Fruit fly (Drosophila melanogaster) whole organism, embryonic: Measurements from ENCODE around the gene p24-2.

Source experiments
- BtbVII ChIP-seq: fragments of 200-800 bp; sonication (Bioruptor generic); optimal IDR thresholded peaks from 3 replicates; lab custom pipeline; 2017; ENCODE audit warnings: missing biosample characterization, mild to moderate bottlenecking, missing genetic modification characterization
- CG10209 ChIP-seq: fragments of 200-800 bp; sonication (Bioruptor generic); optimal IDR thresholded peaks from 3 replicates; lab custom pipeline; 2017; ENCODE audit warnings: missing biosample characterization, mild to moderate bottlenecking, missing genetic modification characterization, missing genetic modification reagents
- CG1024 ChIP-seq: fragments of 200-800 bp; sonication (Bioruptor generic); IDR thresholded peaks from 2 replicates; pipeline ENCODE4 v1.3.6; 2022; ENCODE audit warnings: missing biosample characterization, missing genetic modification characterization
- CG10366 ChIP-seq: fragments of 200-800 bp; sonication (Bioruptor generic); IDR thresholded peaks from 2 replicates; pipeline ENCODE4 v1.3.6; 2022; ENCODE audit warnings: missing biosample characterization, missing genetic modification characterization
- CG10462 ChIP-seq: fragments of 200-800 bp; sonication (Bioruptor generic); optimal IDR thresholded peaks from 2 replicates; lab custom pipeline; 2016; ENCODE audit warnings: missing biosample characterization, missing genetic modification characterization
- CG10654 ChIP-seq: fragments of 200-800 bp; sonication (Bioruptor generic); optimal IDR thresholded peaks from 2 replicates; lab custom pipeline; 2016; ENCODE audit warnings: missing biosample characterization, missing genetic modification characterization
- CG11093 ChIP-seq: fragments of 200-800 bp; sonication (Bioruptor generic); IDR thresholded peaks from 3 replicates; pipeline ENCODE4 v1.3.6; 2022; ENCODE audit warnings: missing biosample characterization, missing genetic modification characterization
- CG11560 ChIP-seq: fragments of 200-800 bp; sonication (Bioruptor generic); IDR thresholded peaks from 3 replicates; pipeline ENCODE4 v1.3.6; 2022; ENCODE audit warnings: missing biosample characterization, missing genetic modification characterization
- CG11723 ChIP-seq: fragments of 200-800 bp; sonication (Bioruptor generic); optimal IDR thresholded peaks from 2 replicates; lab custom pipeline; 2017; ENCODE audit warnings: missing biosample characterization, mild to moderate bottlenecking, missing genetic modification characterization
- CG12236 ChIP-seq: fragments of 200-800 bp; sonication (Bioruptor generic); optimal IDR thresholded peaks from 2 replicates; lab custom pipeline; 2016; ENCODE audit warnings: missing biosample characterization, missing genetic modification characterization
- CG13296 ChIP-seq: fragments of 200-800 bp; sonication (Bioruptor generic); optimal IDR thresholded peaks from 3 replicates; lab custom pipeline; 2018; ENCODE audit warnings: missing biosample characterization, mild to moderate bottlenecking, missing genetic modification characterization
- CG13775 ChIP-seq: fragments of 200-800 bp; sonication (Bioruptor generic); optimal IDR thresholded peaks from 3 replicates; lab custom pipeline; 2017; ENCODE audit warnings: missing biosample characterization, mild to moderate bottlenecking, missing genetic modification characterization
- CG15073 ChIP-seq: fragments of 200-800 bp; sonication (Bioruptor generic); optimal IDR thresholded peaks from 2 replicates; lab custom pipeline; 2016; ENCODE audit warnings: missing biosample characterization, missing genetic modification characterization
- CG18764 ChIP-seq: fragments of 200-800 bp; sonication (Bioruptor generic); optimal IDR thresholded peaks from 3 replicates; lab custom pipeline; 2016; ENCODE audit warnings: missing biosample characterization, missing genetic modification characterization
- CG2116 ChIP-seq: fragments of 200-800 bp; sonication (Bioruptor generic); optimal IDR thresholded peaks from 3 replicates; lab custom pipeline; 2018; ENCODE audit warnings: missing biosample characterization, mild to moderate bottlenecking, missing genetic modification characterization
- CG30020 ChIP-seq: fragments of 200-800 bp; optimal IDR thresholded peaks from 2 replicates; lab custom pipeline; 2019; ENCODE audit warnings: missing biosample characterization, mild to moderate bottlenecking, missing genetic modification characterization, moderate library complexity
- CG3281 ChIP-seq: fragments of 200-800 bp; sonication (Bioruptor generic); optimal IDR thresholded peaks from 3 replicates; lab custom pipeline; 2017; ENCODE audit warnings: missing biosample characterization, mild to moderate bottlenecking, missing genetic modification characterization
- CG34376 ChIP-seq: fragments of 200-800 bp; sonication (Bioruptor generic); optimal IDR thresholded peaks from 2 replicates; lab custom pipeline; 2018; ENCODE audit warnings: missing biosample characterization, mild to moderate bottlenecking, missing genetic modification characterization
- CG3726 ChIP-seq: fragments of 200-800 bp; sonication (Bioruptor generic); IDR thresholded peaks from 3 replicates; pipeline ENCODE4, ENCODE4 v1.3.6; 2022; ENCODE audit warnings: missing biosample characterization, missing genetic modification characterization
- CG43689 ChIP-seq: fragments of 200-800 bp; sonication (Bioruptor generic); IDR thresholded peaks from 2 replicates; pipeline ENCODE4 v1.3.6; 2022; ENCODE audit warnings: missing biosample characterization, missing genetic modification characterization
- CG4404 ChIP-seq: fragments of 200-800 bp; sonication (Bioruptor generic); IDR thresholded peaks from 2 replicates; pipeline ENCODE4 v1.3.6; 2022; ENCODE audit warnings: missing biosample characterization, missing genetic modification characterization
- CG8388 ChIP-seq: fragments of 200-800 bp; sonication (Bioruptor generic); optimal IDR thresholded peaks from 2 replicates; lab custom pipeline; 2019; ENCODE audit warnings: missing biosample characterization, mild to moderate bottlenecking, missing genetic modification characterization, moderate library complexity
- Dek ChIP-seq: fragments of 200-800 bp; sonication (Bioruptor generic); optimal IDR thresholded peaks from 3 replicates; lab custom pipeline; 2019; ENCODE audit warnings: missing biosample characterization, mild to moderate bottlenecking, missing genetic modification characterization, moderate library complexity
- Doc2 ChIP-seq: fragments of 200-800 bp; sonication (Bioruptor generic); IDR thresholded peaks from 2 replicates; pipeline ENCODE4 v1.3.6; 2022; ENCODE audit warnings: missing biosample characterization, missing genetic modification characterization
- HLH4C ChIP-seq: fragments of 200-800 bp; sonication (Bioruptor generic); IDR thresholded peaks from 3 replicates; pipeline ENCODE4 v1.3.6; 2022; ENCODE audit warnings: missing biosample characterization, missing genetic modification characterization; ENCODE audit not compliant: partially characterized antibody
- HLHmδ ChIP-seq: fragments of 200-800 bp; sonication (Bioruptor generic); optimal IDR thresholded peaks from 2 replicates; lab custom pipeline; 2018; ENCODE audit warnings: missing biosample characterization, mild to moderate bottlenecking, missing genetic modification characterization, moderate library complexity
- Hr78 ChIP-seq, 2 experiments: fragments of 200-800 bp in 1 of 2; fragments of >200 bp in 1 of 2; sonication (Bioruptor generic) in 1 of 2; optimal IDR thresholded peaks; 2 replicates each; lab custom pipeline; 2017 to 2019; ENCODE audit warnings: missing biosample characterization in 2 of 2, missing genetic modification characterization in 2 of 2, mild to moderate bottlenecking in 1 of 2, moderate library complexity in 1 of 2
- Max ChIP-seq: fragments of 200-800 bp; sonication (Bioruptor generic); optimal IDR thresholded peaks from 2 replicates; lab custom pipeline; 2016; ENCODE audit warnings: missing biosample characterization, mild to moderate bottlenecking, missing genetic modification characterization
- NC2β ChIP-seq: fragments of 200-800 bp; sonication (Bioruptor generic); optimal IDR thresholded peaks from 2 replicates; lab custom pipeline; 2016; ENCODE audit warnings: missing biosample characterization, missing genetic modification characterization
- Neu2 ChIP-seq: fragments of 200-800 bp; sonication (Bioruptor generic); optimal IDR thresholded peaks from 3 replicates; lab custom pipeline; 2016; ENCODE audit warnings: missing biosample characterization, missing genetic modification characterization, borderline replicate concordance
- Oli ChIP-seq: fragments of 200-800 bp; sonication (Bioruptor generic); optimal IDR thresholded peaks from 2 replicates; lab custom pipeline; 2018; ENCODE audit warnings: missing biosample characterization, mild to moderate bottlenecking, missing genetic modification characterization, moderate library complexity
- Sox100B ChIP-seq: fragments of 200-800 bp; sonication (Bioruptor generic); optimal IDR thresholded peaks from 3 replicates; lab custom pipeline; 2018; ENCODE audit warnings: missing biosample characterization, mild to moderate bottlenecking, missing genetic modification characterization
- ac ChIP-seq: fragments of 200-800 bp; sonication (Bioruptor generic); optimal IDR thresholded peaks from 3 replicates; lab custom pipeline; 2017; ENCODE audit warnings: missing biosample characterization, mild to moderate bottlenecking, missing genetic modification characterization
- al ChIP-seq: fragments of 200-800 bp; sonication (Bioruptor generic); IDR thresholded peaks from 2 replicates; pipeline ENCODE4 v1.3.6; 2022; ENCODE audit warnings: missing biosample characterization, missing genetic modification characterization
- ara ChIP-seq: fragments of 200-800 bp; sonication (Bioruptor generic); IDR thresholded peaks from 2 replicates; pipeline ENCODE4 v1.3.6; 2022; ENCODE audit warnings: missing biosample characterization, missing genetic modification characterization
- ash1 ChIP-seq: fragments of 200-800 bp; sonication (Bioruptor generic); optimal IDR thresholded peaks from 2 replicates; lab custom pipeline; 2018; ENCODE audit warnings: missing biosample characterization, mild to moderate bottlenecking, missing genetic modification characterization
- bab2 ChIP-seq: fragments of 200-800 bp; sonication (Bioruptor generic); optimal IDR thresholded peaks from 2 replicates; lab custom pipeline; 2016; ENCODE audit warnings: missing biosample characterization, missing genetic modification characterization
- chif ChIP-seq, 2 experiments: fragments of 200-800 bp; sonication (Bioruptor generic); optimal IDR thresholded peaks; 3 replicates each; lab custom pipeline; 2016; ENCODE audit warnings: missing biosample characterization in 2 of 2, missing genetic modification characterization in 2 of 2
- ci ChIP-seq: fragments of 200-800 bp; sonication (Bioruptor generic); IDR thresholded peaks from 3 replicates; pipeline ENCODE4 v1.3.6; 2022; ENCODE audit warnings: missing biosample characterization, missing genetic modification characterization
- dimm ChIP-seq: fragments of 200-800 bp; sonication (Bioruptor generic); IDR thresholded peaks from 2 replicates; pipeline ENCODE4 v1.3.6; 2022; ENCODE audit warnings: missing biosample characterization, missing genetic modification characterization
- dm ChIP-seq: fragments of 200-800 bp; sonication (Bioruptor generic); optimal IDR thresholded peaks from 3 replicates; lab custom pipeline; 2016; ENCODE audit warnings: missing biosample characterization, missing genetic modification characterization
- dpn ChIP-seq, 2 experiments: fragments of 200-800 bp; sonication (Bioruptor generic); optimal IDR thresholded peaks; 3 replicates each; lab custom pipeline; 2016; ENCODE audit warnings: missing biosample characterization in 2 of 2, missing genetic modification characterization in 2 of 2
- en ChIP-seq: fragments of 200-800 bp; sonication (Bioruptor generic); optimal IDR thresholded peaks from 2 replicates; lab custom pipeline; 2016; ENCODE audit warnings: missing biosample characterization, missing genetic modification characterization
- exex ChIP-seq: fragments of 200-800 bp; sonication (Bioruptor generic); optimal IDR thresholded peaks from 4 replicates; lab custom pipeline; 2018; ENCODE audit warnings: missing biosample characterization, mild to moderate bottlenecking, missing genetic modification characterization, moderate library complexity
- eyg ChIP-seq: fragments of 200-800 bp; sonication (Bioruptor generic); optimal IDR thresholded peaks from 3 replicates; lab custom pipeline; 2016; ENCODE audit warnings: missing biosample characterization, missing genetic modification characterization
- hb ChIP-seq: fragments of 200-800 bp; sonication (Bioruptor generic); IDR thresholded peaks from 3 replicates; pipeline ENCODE4 v1.3.6; 2022; ENCODE audit warnings: missing biosample characterization, missing genetic modification characterization; ENCODE audit not compliant: partially characterized antibody
- nmo ChIP-seq: fragments of 200-800 bp; sonication (Bioruptor generic); optimal IDR thresholded peaks from 2 replicates; lab custom pipeline; 2018; ENCODE audit warnings: missing biosample characterization, mild to moderate bottlenecking, missing genetic modification characterization, moderate library complexity
- sd ChIP-seq: fragments of 200-800 bp; sonication (Bioruptor generic); optimal IDR thresholded peaks from 3 replicates; lab custom pipeline; 2018; ENCODE audit warnings: missing biosample characterization, mild to moderate bottlenecking, missing genetic modification characterization, moderate library complexity
- shn ChIP-seq: fragments of 200-800 bp; sonication (Bioruptor generic); optimal IDR thresholded peaks from 3 replicates; lab custom pipeline; 2016; ENCODE audit warnings: missing biosample characterization, missing genetic modification characterization
- ssp ChIP-seq: fragments of 200-800 bp; sonication (Bioruptor generic); IDR thresholded peaks from 2 replicates; pipeline ENCODE4 v1.3.6; 2022; ENCODE audit warnings: missing biosample characterization, missing genetic modification characterization
- tx ChIP-seq: fragments of 200-800 bp; sonication (Bioruptor generic); optimal IDR thresholded peaks from 2 replicates; lab custom pipeline; 2016; ENCODE audit warnings: missing biosample characterization, missing genetic modification characterization

Gene p24-2

DNA sequence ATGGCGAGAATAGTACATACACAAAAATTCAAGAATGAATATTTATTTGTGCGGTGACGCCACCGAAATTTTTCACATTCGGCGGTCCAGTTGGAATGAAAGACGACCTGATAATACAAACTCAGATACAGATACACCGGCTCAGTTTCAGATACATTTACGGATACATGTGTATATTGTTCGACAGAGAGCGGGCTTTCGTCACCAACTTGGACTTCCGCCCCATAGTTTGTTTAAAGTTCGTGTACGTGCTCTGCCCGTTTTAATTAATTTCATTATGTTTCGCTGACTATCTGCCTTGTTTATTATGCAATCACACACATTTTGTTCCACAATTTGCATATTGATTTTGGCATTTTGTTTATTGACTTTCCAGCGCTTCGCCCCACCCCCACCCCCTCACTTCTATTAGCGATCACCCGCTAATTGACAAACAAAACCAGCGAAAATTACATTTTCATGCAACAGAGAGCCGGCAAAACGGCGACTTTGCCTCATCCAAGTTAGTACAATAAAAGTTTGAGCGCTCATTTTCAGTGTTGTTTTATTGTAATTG, 8.6 kb upstream of the p24-2 start (continued):
- no peak for TF ChIP-seq CG15073
- peak; percentile 31 for TF ChIP-seq BtbVII (GFP tag; lab: Kevin White, UChicago)
- no peak for TF ChIP-seq CG10366 (GFP tag; lab: Robert Waterston, UW)
- no peak for TF ChIP-seq CG10654 (GFP tag; lab: Kevin White, UChicago)
- no peak for TF ChIP-seq Neu2 (GFP tag; lab: Kevin White, UChicago)
- TF ChIP-seq nmo (GFP tag; lab: Kevin White, UChicago) = no peak
- peak; percentile 9 for TF ChIP-seq tx (GFP tag; lab: Kevin White, UChicago)
- TF ChIP-seq CG2116 (GFP tag; lab: Kevin White, UChicago) = no peak
- TF ChIP-seq CG43689 (GFP tag; lab: Robert Waterston, UW) = no peak
- no peak for TF ChIP-seq CG3726 (GFP tag; lab: Robert Waterston, UW)
- TF ChIP-seq dpn (GFP tag; optimal IDR thresholded peaks at IDR 0.05; lab: Kevin White, UChicago) = peak in 1 of 2 experiments; percentile 23
- no peak for TF ChIP-seq CG11723 (GFP tag; lab: Kevin White, UChicago)
- TF ChIP-seq CG10462 = no peak
- TF ChIP-seq Hr78 (GFP tag; optimal IDR thresholded peaks at IDR 0.05; lab: Kevin White, UChicago) = no peak
- TF ChIP-seq HLH4C (GFP tag; lab: Robert Waterston, UW) = no peak
- TF ChIP-seq Oli = peak; percentile 17
- peak; percentile 2 for TF ChIP-seq shn (GFP tag; lab: Kevin White, UChicago)
- no peak for TF ChIP-seq NC2β (GFP tag; lab: Kevin White, UChicago)
- TF ChIP-seq dimm = no peak
- TF ChIP-seq hb (GFP tag; lab: Robert Waterston, UW) = no peak
- TF ChIP-seq bab2 (GFP tag; lab: Kevin White, UChicago) = peak; percentile 32
- TF ChIP-seq CG30020 = no peak
- no peak for TF ChIP-seq ac
- TF ChIP-seq CG34376 (GFP tag; lab: Kevin White, UChicago) = peak; percentile 34
- TF ChIP-seq CG11560 = no peak
- no peak for TF ChIP-seq Max
- TF ChIP-seq dm (GFP tag; lab: Kevin White, UChicago) = no peak
- TF ChIP-seq CG10209 = peak; percentile 34
- no peak for TF ChIP-seq al (GFP tag; lab: Robert Waterston, UW)
- TF ChIP-seq eyg = peak; percentile 28
- TF ChIP-seq CG3281 (GFP tag; lab: Kevin White, UChicago) = peak; percentile 59
- peak; percentile 79 for TF ChIP-seq sd
- no peak for TF ChIP-seq HLHmδ (GFP tag; lab: Kevin White, UChicago)
- TF ChIP-seq CG4404 (GFP tag; lab: Robert Waterston, UW) = no peak
- TF ChIP-seq CG13296 (GFP tag; lab: Kevin White, UChicago) = peak; percentile 66
- TF ChIP-seq exex = no peak
- peak; percentile 12 for TF ChIP-seq Dek
- TF ChIP-seq CG13775 (GFP tag; lab: Kevin White, UChicago) = no peak
- TF ChIP-seq en (GFP tag; lab: Kevin White, UChicago) = no peak
- TF ChIP-seq CG1024 (GFP tag; lab: Robert Waterston, UW) = no peak
- no peak for TF ChIP-seq ara (GFP tag; lab: Robert Waterston, UW)
- no peak for TF ChIP-seq ash1 (GFP tag; lab: Kevin White, UChicago)
- TF ChIP-seq ci = no peak
- TF ChIP-seq CG11093 (GFP tag; lab: Robert Waterston, UW) = no peak
- TF ChIP-seq ssp (GFP tag; lab: Robert Waterston, UW) = no peak
- no peak for TF ChIP-seq CG8388 (GFP tag; lab: Kevin White, UChicago)
- no peak for TF ChIP-seq chif (GFP tag; optimal IDR thresholded peaks at IDR 0.05; lab: Kevin White, UChicago)
- no peak for TF ChIP-seq CG18764 (GFP tag; lab: Kevin White, UChicago)
- TF ChIP-seq Sox100B (GFP tag; lab: Kevin White, UChicago) = peak; percentile 31
- no peak for TF ChIP-seq CG12236 (GFP tag; lab: Kevin White, UChicago)
- no peak for TF ChIP-seq Doc2 (GFP tag; lab: Robert Waterston, UW)
